Fruit fly (Drosophila melanogaster) whole organism, wandering third instar larva: ENCODE measurements around the gene sals.
A peak's percentile ranks its signal among the peaks of the same experiment; 100 is the strongest.

ENCODE experiments used
- Abd-B ChIP-seq: fragments of >200 bp; optimal IDR thresholded peaks from 2 replicates; lab custom pipeline; 2017; ENCODE audit warnings: missing biosample characterization, missing genetic modification characterization
- CG32264 ChIP-seq: fragments of 200-800 bp; sonication (Bioruptor generic); optimal IDR thresholded peaks from 2 replicates; lab custom pipeline; 2016; ENCODE audit warnings: missing biosample characterization, missing genetic modification characterization
- CG9705 ChIP-seq: fragments of 200-800 bp; sonication (Bioruptor generic); optimal IDR thresholded peaks from 2 replicates; lab custom pipeline; 2018; ENCODE audit warnings: missing biosample characterization, mild to moderate bottlenecking, missing genetic modification characterization
- CrebA ChIP-seq: fragments of 200-800 bp; sonication (Bioruptor generic); optimal IDR thresholded peaks from 2 replicates; lab custom pipeline; 2016; ENCODE audit warnings: missing biosample characterization, mild to moderate bottlenecking, missing genetic modification characterization, borderline replicate concordance
- Dfd ChIP-seq: fragments of >200 bp; optimal IDR thresholded peaks from 2 replicates; lab custom pipeline; 2017; ENCODE audit warnings: missing biosample characterization, missing genetic modification characterization
- Dif ChIP-seq: fragments of 200-275, 200-300 bp; sonication (Bioruptor generic); optimal IDR thresholded peaks from 2 replicates; lab custom pipeline; 2018; ENCODE audit warnings: missing biosample characterization, missing genetic modification characterization; ENCODE audit not compliant: partially characterized antibody
- GATAd ChIP-seq: sonication (Bioruptor generic); optimal IDR thresholded peaks from 2 replicates; lab custom pipeline; 2016; ENCODE audit warnings: missing biosample characterization, missing genetic modification characterization
- HLH106 ChIP-seq: fragments of 200-800 bp; optimal IDR thresholded peaks from 3 replicates; lab custom pipeline; 2019; ENCODE audit warnings: missing biosample characterization, mild to moderate bottlenecking, missing genetic modification characterization, moderate library complexity
- Hnf4 ChIP-seq: fragments of 200-800 bp; sonication (Bioruptor generic); optimal IDR thresholded peaks from 2 replicates; lab custom pipeline; 2016; ENCODE audit warnings: missing biosample characterization, mild to moderate bottlenecking, missing genetic modification characterization
- Hr78 ChIP-seq: fragments of >200 bp; optimal IDR thresholded peaks from 2 replicates; lab custom pipeline; 2017; ENCODE audit warnings: missing biosample characterization, missing genetic modification characterization
- Hr83 ChIP-seq: fragments of 200-300 bp; sonication (Bioruptor generic); optimal IDR thresholded peaks from 2 replicates; lab custom pipeline; 2016; ENCODE audit warnings: missing biosample characterization, mild to moderate bottlenecking, missing genetic modification characterization, moderate library complexity; ENCODE audit not compliant: poor library complexity, severe bottlenecking
- Jra ChIP-seq: sonication (Bioruptor generic); optimal IDR thresholded peaks from 2 replicates; lab custom pipeline; 2016; ENCODE audit warnings: missing biosample characterization, missing genetic modification characterization
- Mio ChIP-seq: sonication (Bioruptor generic); optimal IDR thresholded peaks from 2 replicates; lab custom pipeline; 2016; ENCODE audit warnings: missing biosample characterization, missing genetic modification characterization
- Myc ChIP-seq: fragments of >200 bp; optimal IDR thresholded peaks from 2 replicates; lab custom pipeline; 2017
- N ChIP-seq: fragments of >200 bp; optimal IDR thresholded peaks from 2 replicates; lab custom pipeline; 2018; ENCODE audit warnings: missing biosample characterization, missing external identifiers, missing genetic modification characterization
- OdsH ChIP-seq: fragments of 200-800 bp; sonication (Bioruptor generic); optimal IDR thresholded peaks from 2 replicates; lab custom pipeline; 2016; ENCODE audit warnings: missing biosample characterization, mild to moderate bottlenecking, missing genetic modification characterization
- Rel ChIP-seq, 2 experiments: fragments of 200-800 bp; sonication (Bioruptor generic) in 1 of 2; optimal IDR thresholded peaks; 2 replicates in 1 of 2; 3 replicates in 1 of 2; lab custom pipeline; 2016 to 2019; ENCODE audit warnings: mild to moderate bottlenecking in 2 of 2, missing biosample characterization in 2 of 2, missing genetic modification characterization in 2 of 2, moderate library complexity in 1 of 2
- Sp1 ChIP-seq: fragments of 200-800 bp; sonication (Bioruptor generic); optimal IDR thresholded peaks from 3 replicates; lab custom pipeline; 2019; ENCODE audit warnings: missing biosample characterization, mild to moderate bottlenecking, missing genetic modification characterization, moderate library complexity
- Vsx2 ChIP-seq: fragments of 200-300, 225-300 bp; sonication (Bioruptor generic); optimal IDR thresholded peaks from 2 replicates; lab custom pipeline; 2018; ENCODE audit warnings: missing biosample characterization, missing genetic modification characterization; ENCODE audit not compliant: partially characterized antibody
- br ChIP-seq: fragments of 200-800 bp; sonication (Bioruptor generic); optimal IDR thresholded peaks from 2 replicates; lab custom pipeline; 2016; ENCODE audit warnings: missing biosample characterization, missing genetic modification characterization
- brk ChIP-seq: fragments of 200-800 bp; sonication (Bioruptor generic); optimal IDR thresholded peaks from 2 replicates; lab custom pipeline; 2016; ENCODE audit warnings: missing biosample characterization, mild to moderate bottlenecking, missing genetic modification characterization
- dl ChIP-seq, 2 experiments: fragments of 175-275, 200-275 bp in 1 of 2; fragments of 200-275 bp in 1 of 2; sonication (Bioruptor generic); optimal IDR thresholded peaks; lab custom pipeline; 2018; ENCODE audit warnings: mild to moderate bottlenecking in 2 of 2, missing biosample characterization in 2 of 2, missing genetic modification characterization in 2 of 2, moderate library complexity in 2 of 2; ENCODE audit not compliant: partially characterized antibody in 2 of 2, insufficient read depth in 1 of 2
- dmrt93B ChIP-seq: fragments of 200-800 bp; sonication (Bioruptor generic); optimal IDR thresholded peaks from 2 replicates; lab custom pipeline; 2018; ENCODE audit warnings: missing biosample characterization, mild to moderate bottlenecking, missing genetic modification characterization
- dsf ChIP-seq: sonication (Bioruptor generic); optimal IDR thresholded peaks from 2 replicates; lab custom pipeline; 2016; ENCODE audit warnings: missing biosample characterization, missing genetic modification characterization, borderline replicate concordance
- ey ChIP-seq: fragments of 200-800 bp; sonication (Bioruptor generic); optimal IDR thresholded peaks from 2 replicates; lab custom pipeline; 2016; ENCODE audit warnings: missing biosample characterization, missing genetic modification characterization
- foxo ChIP-seq, 2 experiments: fragments of 200-800 bp; sonication (Bioruptor generic); optimal IDR thresholded peaks; 2 replicates in 1 of 2; 3 replicates in 1 of 2; lab custom pipeline; 2016 to 2017; ENCODE audit warnings: missing biosample characterization in 2 of 2, missing genetic modification characterization in 2 of 2
- fru ChIP-seq: fragments of 200-800 bp; sonication (Bioruptor generic); optimal IDR thresholded peaks from 3 replicates; lab custom pipeline; 2016; ENCODE audit warnings: missing biosample characterization, mild to moderate bottlenecking, missing genetic modification characterization
- h ChIP-seq: fragments of 200-800 bp; sonication (Bioruptor generic); optimal IDR thresholded peaks from 3 replicates; lab custom pipeline; 2016; ENCODE audit warnings: missing biosample characterization, mild to moderate bottlenecking, missing genetic modification characterization
- jim ChIP-seq: fragments of 175-275, 200-325 bp; sonication (Bioruptor generic); optimal IDR thresholded peaks from 2 replicates; lab custom pipeline; 2016; ENCODE audit warnings: missing biosample characterization, mild to moderate bottlenecking, missing genetic modification characterization
- lola ChIP-seq: fragments of >200 bp; optimal IDR thresholded peaks from 2 replicates; lab custom pipeline; 2017; ENCODE audit warnings: missing biosample characterization, missing genetic modification characterization
- pan ChIP-seq: fragments of >200 bp; optimal IDR thresholded peaks from 2 replicates; lab custom pipeline; 2017
- psq ChIP-seq: fragments of 200-800 bp; sonication (Bioruptor generic); optimal IDR thresholded peaks from 3 replicates; lab custom pipeline; 2017; ENCODE audit warnings: missing biosample characterization, mild to moderate bottlenecking, missing genetic modification characterization, moderate library complexity
- rgr ChIP-seq: fragments of 200-800 bp; sonication (Bioruptor generic); optimal IDR thresholded peaks from 3 replicates; lab custom pipeline; 2016; ENCODE audit warnings: missing biosample characterization, mild to moderate bottlenecking, missing genetic modification characterization
- sage ChIP-seq: fragments of 200-800 bp; sonication (Bioruptor generic); optimal IDR thresholded peaks from 2 replicates; lab custom pipeline; 2016; ENCODE audit warnings: missing biosample characterization, mild to moderate bottlenecking, missing genetic modification characterization
- sv ChIP-seq: fragments of 200-800 bp; sonication (Bioruptor generic); optimal IDR thresholded peaks from 3 replicates; lab custom pipeline; 2016; ENCODE audit warnings: missing biosample characterization, missing genetic modification characterization
- tai ChIP-seq: sonication (Bioruptor generic); optimal IDR thresholded peaks from 2 replicates; lab custom pipeline; 2016; ENCODE audit warnings: missing biosample characterization, missing genetic modification characterization
- usp ChIP-seq: fragments of >200 bp; optimal IDR thresholded peaks from 2 replicates; lab custom pipeline; 2017; ENCODE audit warnings: missing biosample characterization, missing genetic modification characterization
- woc ChIP-seq: sonication (Bioruptor generic); optimal IDR thresholded peaks from 2 replicates; lab custom pipeline; 2016; ENCODE audit warnings: missing biosample characterization, mild to moderate bottlenecking, missing genetic modification characterization

sals gene

DNA sequence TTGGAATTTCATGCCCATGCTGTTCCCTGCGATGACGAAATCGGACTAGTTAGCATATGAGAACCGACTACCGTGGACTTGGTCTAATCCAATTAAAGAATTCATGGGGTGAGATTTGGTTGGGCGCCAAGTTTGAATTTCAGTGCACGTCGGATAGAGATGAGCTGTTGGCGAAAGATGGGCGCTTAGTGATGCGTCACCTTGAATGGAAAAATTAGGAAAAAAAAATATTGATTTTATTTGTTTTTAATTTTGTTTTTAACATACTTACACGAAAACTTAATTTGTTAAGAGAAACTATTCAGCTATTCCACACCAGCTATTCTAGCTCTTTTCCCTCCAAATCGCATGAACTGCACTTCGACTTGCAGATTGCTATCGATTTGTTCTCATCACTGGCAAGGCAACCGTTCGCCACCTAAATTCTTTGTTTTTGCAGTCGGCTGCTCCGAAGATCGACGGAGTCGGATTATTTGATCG lies 29.9 kb downstream of the sals start, which contains the start of the genes ninaG and Sptz:
Gene ninaG (minus strand): TSS at position 51 of the 480 bp plus-strand sequence.
Gene Sptz (plus strand): TSS at position 450 of the 480 bp plus-strand sequence.
- TF ChIP-seq h (GFP tag; lab: Kevin White, UChicago) (peak; percentile 96), jim (no peak), Jra (GFP tag; lab: Kevin White, UChicago) (no peak), Vsx2 (GFP tag; lab: Kevin White, UChicago) (no peak), Hr83 (GFP tag; lab: Kevin White, UChicago) (peak; percentile 71), usp (GFP tag; lab: Kevin White, UChicago) (no peak), ey (GFP tag; lab: Kevin White, UChicago) (peak; percentile 96), CG32264 (GFP tag; lab: Kevin White, UChicago) (peak; percentile 66), psq (GFP tag; lab: Kevin White, UChicago) (peak; percentile 86), sage (GFP tag; lab: Kevin White, UChicago) (no peak), OdsH (peak; percentile 93), Hr78 (GFP tag; lab: Kevin White, UChicago) (no peak), Mio (GFP tag; lab: Kevin White, UChicago) (peak; percentile 72), lola (no peak), Abd-B (GFP tag; lab: Kevin White, UChicago) (no peak), Dfd (GFP tag; lab: Kevin White, UChicago) (no peak), HLH106 (tag; lab: Kevin White, UChicago) (peak; percentile 93), Myc (peak; percentile 98), rgr (GFP tag; lab: Kevin White, UChicago) (peak; percentile 95), CrebA (GFP tag; lab: Kevin White, UChicago) (no peak), brk (no peak), Hnf4 (GFP tag; lab: Kevin White, UChicago) (no peak), N (GFP tag; lab: Kevin White, UChicago) (no peak), sv (GFP tag; lab: Kevin White, UChicago) (peak; percentile 96), GATAd (GFP tag; lab: Kevin White, UChicago) (peak; percentile 76), tai (GFP tag; lab: Kevin White, UChicago) (no peak), woc (GFP tag; lab: Kevin White, UChicago) (peak; percentile 96), pan (lab: Kevin White, UChicago) (no peak), Dif (GFP tag; lab: Kevin White, UChicago) (no peak), fru (GFP tag; lab: Kevin White, UChicago) (peak; percentile 95), CG9705 (GFP tag; lab: Kevin White, UChicago) (peak; percentile 78), foxo (GFP tag; optimal IDR thresholded peaks at IDR 0.05; lab: Kevin White, UChicago) (peak; percentile 25 to 97), dmrt93B (GFP tag; lab: Kevin White, UChicago) (peak; percentile 93), dl (GFP tag; optimal IDR thresholded peaks at IDR 0.05; lab: Kevin White, UChicago; ENCODE audit: insufficient read depth in 1 of 2, partially characterized antibody in 2 of 2) (no peak), dsf (GFP tag; lab: Kevin White, UChicago) (no peak), br (GFP tag; lab: Kevin White, UChicago) (peak; percentile 95), Sp1 (GFP tag; lab: Kevin White, UChicago) (peak; percentile 89), Rel (GFP tag; optimal IDR thresholded peaks at IDR 0.05; lab: Kevin White, UChicago) (no peak), Rel (tag; optimal IDR thresholded peaks at IDR 0.05; lab: Kevin White, UChicago) (no peak)

DNA sequence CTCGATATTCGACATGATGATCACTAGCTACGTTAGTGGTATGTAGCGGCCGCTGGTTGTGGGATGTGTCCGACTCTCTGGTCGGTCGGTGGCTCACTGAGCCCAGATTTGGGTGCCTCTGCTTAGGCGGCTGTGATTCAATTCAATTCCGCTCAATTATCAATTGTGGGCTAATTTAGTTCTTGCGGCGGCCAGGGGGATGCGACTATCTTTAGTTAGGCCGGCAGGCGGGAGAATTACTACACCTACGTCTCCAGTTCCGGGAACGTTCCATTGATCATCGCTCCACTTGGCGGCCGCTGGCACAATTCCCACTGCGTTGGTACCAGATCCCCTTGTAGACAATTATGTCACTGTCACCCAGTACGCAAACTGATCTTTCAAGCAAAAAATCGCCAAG lies 33.0 kb downstream of the sals start, which contains the start of the genes bumpel and CG45676:
Gene bumpel (minus strand): TSS at position 101 of the 400 bp plus-strand sequence.
Gene CG45676 (plus strand): TSS at position 318 of the 400 bp plus-strand sequence.
- no peak for TF ChIP-seq foxo (GFP tag; optimal IDR thresholded peaks at IDR 0.05; lab: Kevin White, UChicago)
- TF ChIP-seq psq (GFP tag; lab: Kevin White, UChicago), result no peak
- no peak for TF ChIP-seq pan (lab: Kevin White, UChicago)
- TF ChIP-seq Abd-B (GFP tag; lab: Kevin White, UChicago), result no peak
